Fruit fly (Drosophila melanogaster) whole organism, wandering third instar larva: ENCODE measurements around the gene CG11723.
A peak's percentile ranks its signal among the peaks of the same experiment; 100 is the strongest.

Experiments
- Abd-B ChIP-seq: fragments of >200 bp; optimal IDR thresholded peaks from 2 replicates; lab custom pipeline; 2017; ENCODE audit warnings: missing biosample characterization, missing genetic modification characterization
- HLH106 ChIP-seq: fragments of 200-800 bp; optimal IDR thresholded peaks from 3 replicates; lab custom pipeline; 2019; ENCODE audit warnings: missing biosample characterization, mild to moderate bottlenecking, missing genetic modification characterization, moderate library complexity
- Hnf4 ChIP-seq: fragments of 200-800 bp; sonication (Bioruptor generic); optimal IDR thresholded peaks from 2 replicates; lab custom pipeline; 2016; ENCODE audit warnings: missing biosample characterization, mild to moderate bottlenecking, missing genetic modification characterization
- Hr78 ChIP-seq: fragments of >200 bp; optimal IDR thresholded peaks from 2 replicates; lab custom pipeline; 2017; ENCODE audit warnings: missing biosample characterization, missing genetic modification characterization
- Hr83 ChIP-seq: fragments of 200-300 bp; sonication (Bioruptor generic); optimal IDR thresholded peaks from 2 replicates; lab custom pipeline; 2016; ENCODE audit warnings: missing biosample characterization, mild to moderate bottlenecking, missing genetic modification characterization, moderate library complexity; ENCODE audit not compliant: poor library complexity, severe bottlenecking
- Myc ChIP-seq: fragments of >200 bp; optimal IDR thresholded peaks from 2 replicates; lab custom pipeline; 2017
- N ChIP-seq: fragments of >200 bp; optimal IDR thresholded peaks from 2 replicates; lab custom pipeline; 2018; ENCODE audit warnings: missing biosample characterization, missing external identifiers, missing genetic modification characterization
- Sp1 ChIP-seq: fragments of 200-800 bp; sonication (Bioruptor generic); optimal IDR thresholded peaks from 3 replicates; lab custom pipeline; 2019; ENCODE audit warnings: missing biosample characterization, mild to moderate bottlenecking, missing genetic modification characterization, moderate library complexity
- foxo ChIP-seq, 2 experiments: fragments of 200-800 bp; sonication (Bioruptor generic); optimal IDR thresholded peaks; 2 replicates in 1 of 2; 3 replicates in 1 of 2; lab custom pipeline; 2016 to 2017; ENCODE audit warnings: missing biosample characterization in 2 of 2, missing genetic modification characterization in 2 of 2
- lola ChIP-seq: fragments of >200 bp; optimal IDR thresholded peaks from 2 replicates; lab custom pipeline; 2017; ENCODE audit warnings: missing biosample characterization, missing genetic modification characterization
- pan ChIP-seq: fragments of >200 bp; optimal IDR thresholded peaks from 2 replicates; lab custom pipeline; 2017
- sage ChIP-seq: fragments of 200-800 bp; sonication (Bioruptor generic); optimal IDR thresholded peaks from 2 replicates; lab custom pipeline; 2016; ENCODE audit warnings: missing biosample characterization, mild to moderate bottlenecking, missing genetic modification characterization
- usp ChIP-seq: fragments of >200 bp; optimal IDR thresholded peaks from 2 replicates; lab custom pipeline; 2017; ENCODE audit warnings: missing biosample characterization, missing genetic modification characterization

dm6 chr2L:2177969-2178809, 31.1 kb upstream of the CG11723 start, which contains the start of gene aop:
- TF ChIP-seq lola: no peak
- no peak for TF ChIP-seq usp (GFP tag; lab: Kevin White, UChicago)
- TF ChIP-seq Hr83: peak; percentile 50
- no peak for TF ChIP-seq Abd-B (GFP tag; lab: Kevin White, UChicago)
- no peak for TF ChIP-seq N (GFP tag; lab: Kevin White, UChicago)
- TF ChIP-seq Sp1: peak; percentile 67
- peak; percentile 4 for TF ChIP-seq Hnf4 (GFP tag; lab: Kevin White, UChicago)
- no peak for TF ChIP-seq pan (lab: Kevin White, UChicago)
- no peak for TF ChIP-seq Hr78 (GFP tag; lab: Kevin White, UChicago)
- TF ChIP-seq sage (GFP tag; lab: Kevin White, UChicago): no peak
- no peak for TF ChIP-seq foxo (GFP tag; optimal IDR thresholded peaks at IDR 0.05; lab: Kevin White, UChicago)
- TF ChIP-seq HLH106 (tag; lab: Kevin White, UChicago): peak; percentile 18
- TF ChIP-seq Myc (lab: Kevin White, UChicago): no peak
